Worm (Caenorhabditis elegans): ENCODE data around the gene srh-250.

DNA sequence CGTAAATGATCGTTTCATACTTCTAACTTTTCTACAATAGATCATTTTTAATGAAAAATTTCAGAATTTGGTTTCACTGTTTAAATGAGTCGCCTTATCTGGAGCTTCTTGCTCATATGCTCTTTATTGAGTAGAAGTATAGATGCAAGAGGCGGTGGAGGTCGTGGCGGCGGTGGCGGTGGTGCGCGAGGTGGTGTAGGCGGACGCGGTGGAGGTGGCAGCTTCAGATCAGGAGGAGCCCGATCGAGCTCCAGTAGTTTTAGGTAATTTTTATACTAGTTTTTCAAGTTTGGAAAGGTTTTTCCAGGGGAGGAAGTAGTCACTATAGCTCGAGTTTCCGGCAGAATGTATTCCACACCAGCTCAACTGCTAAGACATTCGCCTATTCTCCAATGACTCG is 24.4 kb downstream of the srh-250 start, which contains the start of gene F53C3.3:
- TF ChIP-seq sma-3 (GFP tag; optimal IDR thresholded peaks at IDR 0.05) (no peak), ceh-16 (tag; optimal IDR thresholded peaks at IDR 0.05) (no peak), nhr-23 (tag; optimal IDR thresholded peaks at IDR 0.05) (no peak), nhr-237 (tag; optimal IDR thresholded peaks at IDR 0.05) (no peak), alr-1 (tag; optimal IDR thresholded peaks at IDR 0.05) (no peak), lsy-2 (tag; optimal IDR thresholded peaks at IDR 0.05) (no peak), blmp-1 (tag; optimal IDR thresholded peaks at IDR 0.05; ENCODE audit: insufficient read depth) (no peak), elt-3 (tag; optimal IDR thresholded peaks at IDR 0.05) (no peak)

Data from whole organism, L2 larva.